Fruit fly (Drosophila melanogaster) whole organism, prepupa: Measurements from ENCODE around the gene CG3528.
A peak's percentile ranks its signal among the peaks of the same experiment; 100 is the strongest.

Experiments
- Blimp-1 ChIP-seq: fragments of 200-800 bp; sonication (Bioruptor generic); optimal IDR thresholded peaks from 3 replicates; lab custom pipeline; 2017; ENCODE audit warnings: missing biosample characterization, missing genetic modification characterization, mild to moderate bottlenecking, moderate library complexity, missing genetic modification reagents
- CG10669 ChIP-seq: fragments of 200-800 bp; sonication (Bioruptor generic); optimal IDR thresholded peaks from 3 replicates; lab custom pipeline; 2018; ENCODE audit warnings: missing biosample characterization, mild to moderate bottlenecking, missing genetic modification characterization, moderate library complexity
- CG11762 ChIP-seq: fragments of 200-800 bp; sonication (Bioruptor generic); optimal IDR thresholded peaks from 3 replicates; lab custom pipeline; 2016; ENCODE audit warnings: missing biosample characterization, missing genetic modification characterization; ENCODE audit not compliant: insufficient read depth
- CG11902 ChIP-seq: fragments of 200-800 bp; sonication (Bioruptor generic); optimal IDR thresholded peaks from 3 replicates; lab custom pipeline; 2016; ENCODE audit warnings: missing biosample characterization, missing genetic modification characterization
- CG15336 ChIP-seq: fragments of 200-800 bp; sonication (Bioruptor generic); IDR thresholded peaks from 2 replicates; pipeline ENCODE4 v1.3.6; 2022; ENCODE audit warnings: missing biosample characterization, missing genetic modification characterization
- CG16779 ChIP-seq: fragments of 200-800 bp; sonication (Bioruptor generic); optimal IDR thresholded peaks from 3 replicates; lab custom pipeline; 2017; ENCODE audit warnings: missing biosample characterization, mild to moderate bottlenecking, missing genetic modification characterization
- CG3032 ChIP-seq: fragments of 200-800 bp; optimal IDR thresholded peaks from 2 replicates; lab custom pipeline; 2019; ENCODE audit warnings: missing biosample characterization, mild to moderate bottlenecking, missing genetic modification characterization, moderate library complexity
- CG32006 ChIP-seq: fragments of 200-800 bp; sonication (Bioruptor generic); optimal IDR thresholded peaks from 3 replicates; lab custom pipeline; 2017; ENCODE audit warnings: missing biosample characterization, mild to moderate bottlenecking, missing genetic modification characterization
- CG34406 ChIP-seq: fragments of 200-800 bp; sonication (Bioruptor generic); optimal IDR thresholded peaks from 3 replicates; lab custom pipeline; 2016; ENCODE audit warnings: missing biosample characterization, missing genetic modification characterization
- CG3919 ChIP-seq: fragments of 200-800 bp; sonication (Bioruptor generic); optimal IDR thresholded peaks from 3 replicates; lab custom pipeline; 2016; ENCODE audit warnings: missing biosample characterization, missing genetic modification characterization
- CG4318 ChIP-seq: fragments of 200-800 bp; sonication (Bioruptor generic); optimal IDR thresholded peaks from 3 replicates; lab custom pipeline; 2017; ENCODE audit warnings: missing biosample characterization, mild to moderate bottlenecking, missing genetic modification characterization
- CG6163 ChIP-seq: fragments of 200-800 bp; sonication (Bioruptor generic); IDR thresholded peaks from 3 replicates; pipeline ENCODE4 v1.3.6; 2022; ENCODE audit warnings: missing biosample characterization, missing genetic modification characterization
- CG6276 ChIP-seq: fragments of 200-800 bp; sonication (Bioruptor generic); optimal IDR thresholded peaks from 2 replicates; lab custom pipeline; 2017; ENCODE audit warnings: missing biosample characterization, mild to moderate bottlenecking, missing genetic modification characterization
- CG6792 ChIP-seq: fragments of 200-800 bp; sonication (Bioruptor generic); optimal IDR thresholded peaks from 3 replicates; lab custom pipeline; 2016; ENCODE audit warnings: missing biosample characterization, missing genetic modification characterization
- CG6808 ChIP-seq: fragments of 200-800 bp; sonication (Bioruptor generic); optimal IDR thresholded peaks from 3 replicates; lab custom pipeline; 2017; ENCODE audit warnings: missing biosample characterization, missing genetic modification characterization, mild to moderate bottlenecking, moderate library complexity, missing genetic modification reagents
- CG6854 ChIP-seq: fragments of 200-800 bp; sonication (Bioruptor generic); optimal IDR thresholded peaks from 2 replicates; lab custom pipeline; 2017; ENCODE audit warnings: missing biosample characterization, mild to moderate bottlenecking, missing genetic modification characterization
- CG8119 ChIP-seq: fragments of 200-800 bp; sonication (Bioruptor generic); IDR thresholded peaks from 3 replicates; pipeline ENCODE4 v1.3.6; 2022; ENCODE audit warnings: missing biosample characterization, missing genetic modification characterization
- CG8319 ChIP-seq: fragments of 200-800 bp; sonication (Bioruptor generic); optimal IDR thresholded peaks from 3 replicates; lab custom pipeline; 2016; ENCODE audit warnings: missing biosample characterization, missing genetic modification characterization
- CG8632 ChIP-seq: fragments of 200-800 bp; sonication (Bioruptor generic); optimal IDR thresholded peaks from 3 replicates; lab custom pipeline; 2016; ENCODE audit warnings: missing biosample characterization, missing genetic modification characterization
- CG9139 ChIP-seq: fragments of 200-800 bp; sonication (Bioruptor generic); optimal IDR thresholded peaks from 3 replicates; lab custom pipeline; 2017; ENCODE audit warnings: missing biosample characterization, mild to moderate bottlenecking, missing genetic modification characterization
- Eip75B ChIP-seq: fragments of 200-800 bp; sonication (Bioruptor generic); optimal IDR thresholded peaks from 3 replicates; lab custom pipeline; 2016; ENCODE audit warnings: missing biosample characterization, missing genetic modification characterization
- Eip78C ChIP-seq: fragments of 200-800 bp; sonication (Bioruptor generic); peaks from one replicate; lab custom pipeline; 2016; ENCODE audit warnings: missing biosample characterization, missing genetic modification characterization
- Eip93F ChIP-seq: fragments of 200-800 bp; sonication (Bioruptor generic); optimal IDR thresholded peaks from 2 replicates; lab custom pipeline; 2016; ENCODE audit warnings: missing biosample characterization, mild to moderate bottlenecking, missing genetic modification characterization
- Ets96B ChIP-seq: fragments of 200-800 bp; optimal IDR thresholded peaks from 2 replicates; lab custom pipeline; 2019; ENCODE audit warnings: missing biosample characterization, mild to moderate bottlenecking, missing genetic modification characterization, moderate library complexity
- Gug ChIP-seq: fragments of 200-800 bp; sonication (Bioruptor generic); IDR thresholded peaks from 2 replicates; pipeline ENCODE4 v1.3.6; 2022; ENCODE audit warnings: missing biosample characterization, missing genetic modification characterization
- Hr38 ChIP-seq: sonication (Bioruptor generic); optimal IDR thresholded peaks from 2 replicates; lab custom pipeline; 2016; ENCODE audit warnings: missing biosample characterization, missing genetic modification characterization
- Hr39 ChIP-seq: fragments of 200-800 bp; sonication (Bioruptor generic); optimal IDR thresholded peaks from 2 replicates; lab custom pipeline; 2016; ENCODE audit warnings: missing biosample characterization, missing genetic modification characterization
- Hr4 ChIP-seq: fragments of 200-800 bp; sonication (Bioruptor generic); optimal IDR thresholded peaks from 3 replicates; lab custom pipeline; 2016; ENCODE audit warnings: missing biosample characterization, missing genetic modification characterization
- Lpt ChIP-seq: fragments of 200-800 bp; sonication (Bioruptor generic); optimal IDR thresholded peaks from 3 replicates; lab custom pipeline; 2016; ENCODE audit warnings: missing biosample characterization, missing genetic modification characterization
- Met ChIP-seq: fragments of 200-800 bp; sonication (Bioruptor generic); optimal IDR thresholded peaks from 3 replicates; lab custom pipeline; 2016; ENCODE audit warnings: missing biosample characterization, missing genetic modification characterization
- OdsH ChIP-seq: fragments of 200-800 bp; sonication (Bioruptor generic); optimal IDR thresholded peaks from 3 replicates; lab custom pipeline; 2016; ENCODE audit warnings: missing biosample characterization, missing genetic modification characterization
- Smox ChIP-seq: fragments of 200-800 bp; sonication (Bioruptor generic); optimal IDR thresholded peaks from 3 replicates; lab custom pipeline; 2016; ENCODE audit warnings: missing biosample characterization, missing genetic modification characterization
- Sox102F ChIP-seq: fragments of 200-800 bp; sonication (Bioruptor generic); optimal IDR thresholded peaks from 2 replicates; lab custom pipeline; 2016; ENCODE audit warnings: missing biosample characterization, mild to moderate bottlenecking, missing genetic modification characterization
- Sox14 ChIP-seq: fragments of 200-800 bp; sonication (Bioruptor generic); optimal IDR thresholded peaks from 3 replicates; lab custom pipeline; 2016; ENCODE audit warnings: missing biosample characterization, missing genetic modification characterization
- Sox15 ChIP-seq: fragments of 200-800 bp; sonication (Bioruptor generic); optimal IDR thresholded peaks from 3 replicates; lab custom pipeline; 2016; ENCODE audit warnings: missing biosample characterization, missing genetic modification characterization
- achi ChIP-seq: fragments of 200-800 bp; sonication (Bioruptor generic); optimal IDR thresholded peaks from 3 replicates; lab custom pipeline; 2016; ENCODE audit warnings: missing biosample characterization, missing genetic modification characterization
- acj6 ChIP-seq: fragments of 200-800 bp; sonication (Bioruptor generic); optimal IDR thresholded peaks from 3 replicates; lab custom pipeline; 2016; ENCODE audit warnings: missing biosample characterization, missing genetic modification characterization
- cyc ChIP-seq: fragments of 200-800 bp; sonication (Bioruptor generic); optimal IDR thresholded peaks from 3 replicates; lab custom pipeline; 2016; ENCODE audit warnings: missing biosample characterization, missing genetic modification characterization
- dac ChIP-seq: fragments of 200-800 bp; sonication (Bioruptor generic); optimal IDR thresholded peaks from 2 replicates; lab custom pipeline; 2017; ENCODE audit warnings: missing biosample characterization, mild to moderate bottlenecking, missing genetic modification characterization
- dsx ChIP-seq: fragments of 200-800 bp; optimal IDR thresholded peaks from 3 replicates; lab custom pipeline; 2019; ENCODE audit warnings: missing biosample characterization, mild to moderate bottlenecking, missing genetic modification characterization, moderate library complexity; ENCODE audit not compliant: poor library complexity, severe bottlenecking
- eg ChIP-seq: fragments of 200-800 bp; sonication (Bioruptor generic); IDR thresholded peaks from 3 replicates; pipeline ENCODE4 v1.3.6; 2022; ENCODE audit warnings: missing biosample characterization, missing genetic modification characterization
- esn ChIP-seq: fragments of 200-800 bp; sonication (Bioruptor generic); optimal IDR thresholded peaks from 2 replicates; lab custom pipeline; 2016; ENCODE audit warnings: missing biosample characterization, mild to moderate bottlenecking, missing genetic modification characterization, moderate library complexity
- fd59A ChIP-seq: fragments of 200-800 bp; sonication (Bioruptor generic); optimal IDR thresholded peaks from 2 replicates; lab custom pipeline; 2017; ENCODE audit warnings: missing biosample characterization, mild to moderate bottlenecking, missing genetic modification characterization, missing genetic modification reagents
- fkh ChIP-seq: fragments of 200-800 bp; sonication (Bioruptor generic); optimal IDR thresholded peaks from 3 replicates; lab custom pipeline; 2017; ENCODE audit warnings: missing biosample characterization, mild to moderate bottlenecking, missing genetic modification characterization, moderate library complexity
- lz ChIP-seq: fragments of 200-800 bp; sonication (Bioruptor generic); optimal IDR thresholded peaks from 3 replicates; lab custom pipeline; 2016; ENCODE audit warnings: missing biosample characterization, missing genetic modification characterization
- net ChIP-seq: fragments of 200-800 bp; sonication (Bioruptor generic); optimal IDR thresholded peaks from 3 replicates; lab custom pipeline; 2016; ENCODE audit warnings: missing biosample characterization, missing genetic modification characterization
- pdm3 ChIP-seq: fragments of 200-800 bp; sonication (Bioruptor generic); optimal IDR thresholded peaks from 3 replicates; lab custom pipeline; 2016; ENCODE audit warnings: missing biosample characterization, missing genetic modification characterization
- salr ChIP-seq, 2 experiments: fragments of 200-800 bp; sonication (Bioruptor generic); optimal IDR thresholded peaks; 3 replicates each; lab custom pipeline; 2016 to 2018; ENCODE audit warnings: missing biosample characterization in 2 of 2, missing genetic modification characterization in 2 of 2, mild to moderate bottlenecking in 1 of 2
- spab ChIP-seq: fragments of 200-800 bp; sonication (Bioruptor generic); optimal IDR thresholded peaks from 2 replicates; lab custom pipeline; 2017; ENCODE audit warnings: missing biosample characterization, mild to moderate bottlenecking, missing genetic modification characterization, missing genetic modification reagents
- ss ChIP-seq, 2 experiments: fragments of 200-800 bp; sonication (Bioruptor generic); optimal IDR thresholded peaks; 2 replicates in 1 of 2; 3 replicates in 1 of 2; lab custom pipeline; 2017 to 2018; ENCODE audit warnings: mild to moderate bottlenecking in 2 of 2, missing biosample characterization in 2 of 2, missing genetic modification characterization in 2 of 2, moderate library complexity in 1 of 2
- svp ChIP-seq: fragments of 200-800 bp; sonication (Bioruptor generic); peaks from one replicate; lab custom pipeline; 2016; ENCODE audit warnings: missing biosample characterization, missing genetic modification characterization
- vri ChIP-seq: fragments of 200-800 bp; sonication (Bioruptor generic); optimal IDR thresholded peaks from 3 replicates; lab custom pipeline; 2016; ENCODE audit warnings: missing biosample characterization, mild to moderate bottlenecking, missing genetic modification characterization

The CG3528 gene

DNA sequence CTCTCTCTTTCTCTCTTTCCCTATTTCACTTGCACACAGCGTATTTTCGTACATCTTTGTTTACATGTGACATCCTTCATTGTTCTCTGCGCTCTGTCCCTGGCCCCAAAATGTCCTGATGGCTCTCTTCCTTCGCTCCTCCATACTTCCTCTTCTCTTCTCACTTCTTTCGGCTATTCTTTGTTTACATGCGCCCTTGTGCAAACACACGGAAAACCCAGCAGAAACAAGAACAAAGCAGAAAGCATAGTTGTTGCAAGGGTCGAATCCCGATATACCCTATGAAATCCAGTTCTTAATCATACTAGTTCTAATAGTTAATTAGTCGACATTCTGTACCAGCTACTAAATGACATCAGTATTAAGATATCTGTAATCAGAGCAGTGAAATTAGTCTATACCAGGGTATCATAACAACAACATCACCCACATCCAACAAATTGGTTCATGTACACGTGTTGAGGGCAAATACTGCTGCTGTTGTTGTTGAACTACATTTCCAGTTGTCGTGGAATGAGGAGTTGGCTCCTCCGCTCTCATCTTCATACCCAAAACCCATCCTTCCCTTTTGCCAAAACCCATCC, 23.2 kb downstream of the CG3528 start:
- TF ChIP-seq fd59A (GFP tag; lab: Kevin White, UChicago) (no peak), Hr39 (peak; percentile 25), fkh (GFP tag; lab: Kevin White, UChicago) (peak; percentile 75), CG6854 (GFP tag; lab: Kevin White, UChicago) (no peak), svp (peak; percentile 67), pdm3 (GFP tag; lab: Kevin White, UChicago) (peak; percentile 18), Ets96B (tag; lab: Kevin White, UChicago) (no peak), CG3032 (no peak), Met (GFP tag; lab: Kevin White, UChicago) (peak; percentile 3), esn (no peak), Lpt (GFP tag; lab: Kevin White, UChicago) (no peak), CG6163 (GFP tag; lab: Robert Waterston, UW) (peak; percentile 47; the same call in 1 of the 3 replicates), Gug (GFP tag; lab: Robert Waterston, UW) (no peak), CG11902 (no peak), salr (GFP tag; optimal IDR thresholded peaks at IDR 0.05; lab: Kevin White, UChicago) (no peak), achi (GFP tag; lab: Kevin White, UChicago) (peak; percentile 7), CG10669 (no peak), CG3919 (no peak), CG9139 (no peak), Hr38 (no peak), net (GFP tag; lab: Kevin White, UChicago) (no peak), Hr4 (GFP tag; lab: Kevin White, UChicago) (no peak), cyc (GFP tag; lab: Kevin White, UChicago) (no peak), OdsH (GFP tag; lab: Kevin White, UChicago) (no peak), Blimp-1 (no peak), Eip93F (GFP tag; lab: Kevin White, UChicago) (no peak), ss (GFP tag; optimal IDR thresholded peaks at IDR 0.05; lab: Kevin White, UChicago) (no peak), dsx (GFP tag; lab: Kevin White, UChicago) (no peak), eg (GFP tag; lab: Robert Waterston, UW) (no peak), lz (GFP tag; lab: Kevin White, UChicago) (no peak), Sox102F (GFP tag; lab: Kevin White, UChicago) (no peak), dac (no peak), CG6276 (GFP tag; lab: Kevin White, UChicago) (no peak), CG16779 (tag; lab: Kevin White, UChicago) (no peak), CG8319 (GFP tag; lab: Kevin White, UChicago) (no peak), Eip78C (GFP tag; lab: Kevin White, UChicago) (peak; percentile 64), CG8632 (GFP tag; lab: Kevin White, UChicago) (no peak), vri (no peak), CG4318 (no peak), acj6 (no peak), CG6808 (no peak), Sox14 (GFP tag; lab: Kevin White, UChicago) (no peak), spab (GFP tag; lab: Kevin White, UChicago) (no peak), CG34406 (GFP tag; lab: Kevin White, UChicago) (no peak), CG6792 (no peak), CG32006 (GFP tag; lab: Kevin White, UChicago) (no peak), Smox (GFP tag; lab: Kevin White, UChicago) (no peak), Eip75B (GFP tag; lab: Kevin White, UChicago) (no peak), CG8119 (GFP tag; lab: Robert Waterston, UW) (no peak), CG15336 (GFP tag; lab: Robert Waterston, UW) (no peak), Sox15 (GFP tag; lab: Kevin White, UChicago) (no peak), CG11762 (GFP tag; lab: Kevin White, UChicago) (no peak)
